Worm (Caenorhabditis elegans) whole organism, L4 larva: ENCODE data around the gene egl-19.

ENCODE experiments used
- D1046.2 ChIP-seq: fragments of 200-800 bp; sonication (Bioruptor generic); IDR thresholded peaks from 2 replicates; pipeline ENCODE4 v1.3.6; 2022; ENCODE audit warnings: missing genetic modification characterization, missing compliant biosample characterization
- aha-1 ChIP-seq: fragments of 150-350 bp; peaks from one replicate; lab custom pipeline; 2014; ENCODE audit warnings: missing biosample characterization, missing genetic modification characterization
- ama-1 ChIP-seq: fragments of 150-350 bp; optimal IDR thresholded peaks from 2 replicates; lab custom pipeline; 2014; ENCODE audit warnings: inconsistent platforms, mixed read lengths
- arid-1 ChIP-seq: fragments of 200-800 bp; sonication (Bioruptor generic); conservative IDR thresholded peaks from 2 replicates; pipeline ENCODE4 v1.3.6; 2022; ENCODE audit warnings: missing genetic modification reagents, missing genetic modification characterization, missing compliant biosample characterization
- ceh-20 ChIP-seq: fragments of 200-800 bp; sonication (Bioruptor generic); IDR thresholded peaks from 2 replicates; pipeline ENCODE4 v1.3.6; 2022; ENCODE audit warnings: missing genetic modification reagents, missing genetic modification characterization, missing compliant biosample characterization
- ctbp-1 ChIP-seq: fragments of 200-800 bp; sonication (Bioruptor generic); IDR thresholded peaks from 2 replicates; pipeline ENCODE4 v1.3.6; 2022; ENCODE audit warnings: missing genetic modification reagents, missing genetic modification characterization, missing compliant biosample characterization
- daf-12 ChIP-seq: fragments of 150-350 bp; optimal IDR thresholded peaks from 2 replicates; lab custom pipeline; 2014; ENCODE audit warnings: missing biosample characterization, missing genetic modification reagents, missing genetic modification characterization
- dmd-6 ChIP-seq: fragments of 200-800 bp; sonication (Bioruptor generic); IDR thresholded peaks from 2 replicates; pipeline ENCODE4 v1.3.6; 2022; ENCODE audit warnings: missing genetic modification reagents, missing genetic modification characterization, missing compliant biosample characterization
- dpl-1 ChIP-seq: fragments of 150-350 bp; optimal IDR thresholded peaks from 2 replicates; lab custom pipeline; 2014; ENCODE audit warnings: missing biosample characterization, missing genetic modification reagents, missing genetic modification characterization
- duxl-1 ChIP-seq: sonication (generic microtip); optimal IDR thresholded peaks from 2 replicates; lab custom pipeline; 2016; ENCODE audit warnings: mild to moderate bottlenecking, missing genetic modification characterization, moderate library complexity, missing compliant biosample characterization; ENCODE audit not compliant: poor library complexity
- dve-1 ChIP-seq: sonication (generic microtip); optimal IDR thresholded peaks from 2 replicates; lab custom pipeline; 2017; ENCODE audit warnings: antibody characterized with exemption, mild to moderate bottlenecking, missing genetic modification characterization, missing compliant biosample characterization; ENCODE audit not compliant: insufficient read depth
- fkh-10 ChIP-seq: fragments of 150-350 bp; optimal IDR thresholded peaks from 2 replicates; lab custom pipeline; 2014; ENCODE audit warnings: missing biosample characterization, missing genetic modification reagents, missing genetic modification characterization
- hif-1 ChIP-seq, 2 experiments: sonication (generic microtip); optimal IDR thresholded peaks; 2 replicates each; lab custom pipeline; 2016 to 2017; ENCODE audit warnings: missing compliant biosample characterization in 2 of 2, missing genetic modification characterization in 2 of 2, missing genetic modification reagents in 2 of 2, missing genotype in 2 of 2, mild to moderate bottlenecking in 1 of 2
- hlh-11 ChIP-seq: fragments of 200-800 bp; sonication (Bioruptor generic); optimal IDR thresholded peaks from 2 replicates; lab custom pipeline; 2018; ENCODE audit warnings: mild to moderate bottlenecking, missing genetic modification characterization, missing compliant biosample characterization
- hlh-30 ChIP-seq: sonication (generic microtip); optimal IDR thresholded peaks from 2 replicates; lab custom pipeline; 2017; ENCODE audit warnings: antibody characterized with exemption, mild to moderate bottlenecking, missing genetic modification characterization, missing compliant biosample characterization; ENCODE audit not compliant: insufficient read depth
- hmg-1.1 ChIP-seq: fragments of 200-800 bp; sonication (Bioruptor generic); IDR thresholded peaks from 2 replicates; pipeline ENCODE4 v1.3.6; 2022; ENCODE audit warnings: missing genetic modification reagents, missing genetic modification characterization, missing compliant biosample characterization
- jun-1 ChIP-seq: fragments of 150-350 bp; optimal IDR thresholded peaks from 2 replicates; lab custom pipeline; 2014; ENCODE audit warnings: missing biosample characterization, missing genetic modification reagents, missing genetic modification characterization
- lim-7 ChIP-seq: fragments of 200-800 bp; sonication (Bioruptor generic); IDR thresholded peaks from 2 replicates; pipeline ENCODE4 v1.3.6; 2022; ENCODE audit warnings: missing genetic modification characterization, missing compliant biosample characterization
- lin-1 ChIP-seq: fragments of 200-800 bp; sonication (Bioruptor generic); IDR thresholded peaks from 2 replicates; pipeline ENCODE4 v1.3.6; 2022; ENCODE audit warnings: missing genetic modification reagents, missing genetic modification characterization, missing compliant biosample characterization
- lin-29 ChIP-seq: fragments of 200-800 bp; sonication (Bioruptor generic); IDR thresholded peaks from 2 replicates; pipeline ENCODE4 v1.3.6; 2022; ENCODE audit warnings: missing genetic modification reagents, missing genetic modification characterization, missing compliant biosample characterization
- lir-3 ChIP-seq: sonication (generic microtip); optimal IDR thresholded peaks from 2 replicates; lab custom pipeline; 2016; ENCODE audit warnings: mild to moderate bottlenecking, missing genetic modification characterization, missing compliant biosample characterization
- lsy-2 ChIP-seq, 2 experiments: fragments of 150-350 bp in 1 of 2; sonication (generic microtip) in 1 of 2; optimal IDR thresholded peaks; 2 replicates each; lab custom pipeline; 2014 to 2017; ENCODE audit warnings: missing biosample characterization in 2 of 2, missing genetic modification characterization in 2 of 2
- madf-5 ChIP-seq, 2 experiments: fragments of 200-800 bp; sonication (Bioruptor generic); IDR thresholded peaks; 2 replicates each; pipeline ENCODE4 v1.3.6; 2022; ENCODE audit warnings: missing compliant biosample characterization in 2 of 2, missing genetic modification characterization in 2 of 2
- madf-9 ChIP-seq: fragments of 200-800 bp; sonication (Bioruptor generic); conservative IDR thresholded peaks from 2 replicates; pipeline ENCODE4 v1.3.6; 2022; ENCODE audit warnings: missing genetic modification reagents, missing genetic modification characterization, missing compliant biosample characterization
- mdl-1 ChIP-seq, 2 experiments: fragments of 150-350 bp in 1 of 2; sonication (generic microtip) in 1 of 2; optimal IDR thresholded peaks; 2 replicates each; lab custom pipeline; 2014 to 2017; ENCODE audit warnings: missing biosample characterization in 2 of 2, missing genetic modification characterization in 2 of 2
- mdt-29 ChIP-seq: fragments of 200-800 bp; sonication (Bioruptor generic); IDR thresholded peaks from 2 replicates; pipeline ENCODE4 v1.3.6; 2022; ENCODE audit warnings: missing genetic modification reagents, missing genetic modification characterization, missing compliant biosample characterization
- mep-1 ChIP-seq: fragments of 150-350 bp; sonication (generic microtip); optimal IDR thresholded peaks from 3 replicates; lab custom pipeline; 2014; ENCODE audit warnings: missing biosample characterization, missing genetic modification characterization
- mes-2 ChIP-seq: sonication (generic microtip); optimal IDR thresholded peaks from 2 replicates; lab custom pipeline; 2016; ENCODE audit warnings: missing genotype, mild to moderate bottlenecking, missing genetic modification characterization, missing compliant biosample characterization; ENCODE audit not compliant: poor library complexity, severe bottlenecking
- nhr-11 ChIP-seq: fragments of 150-350 bp; optimal IDR thresholded peaks from 2 replicates; lab custom pipeline; 2014; ENCODE audit warnings: missing biosample characterization, missing genetic modification characterization
- nhr-237 ChIP-seq: sonication (generic microtip); optimal IDR thresholded peaks from 2 replicates; lab custom pipeline; 2017; ENCODE audit warnings: missing biosample characterization, missing genetic modification characterization
- nhr-6 ChIP-seq: fragments of 150-350 bp; optimal IDR thresholded peaks from 2 replicates; lab custom pipeline; 2014; ENCODE audit warnings: missing biosample characterization, missing genetic modification characterization
- pha-4 ChIP-seq, 2 experiments: fragments of 150-350 bp in 1 of 2; fragments of 200-800 bp in 1 of 2; sonication (Bioruptor generic) in 1 of 2; IDR thresholded peaks in 1 of 2; optimal IDR thresholded peaks in 1 of 2; 2 replicates each; pipeline versions ENCODE4 v1.3.6 to Lab custom; 2014 to 2022; ENCODE audit warnings: missing genetic modification characterization in 2 of 2, missing genetic modification reagents in 2 of 2, missing biosample characterization in 1 of 2, missing compliant biosample characterization in 1 of 2
- php-3 ChIP-seq: fragments of 200-800 bp; sonication (Bioruptor generic); IDR thresholded peaks from 2 replicates; pipeline ENCODE4 v1.3.6; 2022; ENCODE audit warnings: missing genetic modification reagents, missing genetic modification characterization, missing compliant biosample characterization
- pqm-1 ChIP-seq: sonication (generic microtip); optimal IDR thresholded peaks from 2 replicates; lab custom pipeline; 2017; ENCODE audit warnings: missing biosample characterization, missing genetic modification characterization
- rbr-2 ChIP-seq: sonication (generic microtip); optimal IDR thresholded peaks from 2 replicates; lab custom pipeline; 2016; ENCODE audit warnings: missing genotype, missing genetic modification characterization, missing compliant biosample characterization
- spr-3 ChIP-seq: fragments of 200-800 bp; sonication (Bioruptor generic); optimal IDR thresholded peaks from 2 replicates; lab custom pipeline; 2018; ENCODE audit warnings: mild to moderate bottlenecking, missing genetic modification characterization, missing compliant biosample characterization
- tra-1 ChIP-seq: fragments of 200-800 bp; sonication (Bioruptor generic); IDR thresholded peaks from 2 replicates; pipeline ENCODE4 v1.3.6; 2022; ENCODE audit warnings: missing genetic modification reagents, missing genetic modification characterization, missing compliant biosample characterization
- unc-39 ChIP-seq: sonication (generic microtip); optimal IDR thresholded peaks from 2 replicates; lab custom pipeline; 2017; ENCODE audit warnings: missing biosample characterization, missing genetic modification characterization
- unc-62 ChIP-seq, 3 experiments: fragments of 150-350 bp in 1 of 3; sonication (generic microtip); optimal IDR thresholded peaks in 2 of 3; peaks in 1 of 3; 1 replicate in 1 of 3; 2 replicates in 2 of 3; lab custom pipeline; 2014 to 2017; ENCODE audit warnings: missing biosample characterization in 3 of 3, missing genetic modification characterization in 3 of 3, missing genetic modification reagents in 3 of 3, missing genotype in 1 of 3
- ztf-11 ChIP-seq: fragments of 150-350 bp; optimal IDR thresholded peaks from 2 replicates; lab custom pipeline; 2014; ENCODE audit warnings: missing biosample characterization, missing genetic modification characterization

egl-19 gene

DNA sequence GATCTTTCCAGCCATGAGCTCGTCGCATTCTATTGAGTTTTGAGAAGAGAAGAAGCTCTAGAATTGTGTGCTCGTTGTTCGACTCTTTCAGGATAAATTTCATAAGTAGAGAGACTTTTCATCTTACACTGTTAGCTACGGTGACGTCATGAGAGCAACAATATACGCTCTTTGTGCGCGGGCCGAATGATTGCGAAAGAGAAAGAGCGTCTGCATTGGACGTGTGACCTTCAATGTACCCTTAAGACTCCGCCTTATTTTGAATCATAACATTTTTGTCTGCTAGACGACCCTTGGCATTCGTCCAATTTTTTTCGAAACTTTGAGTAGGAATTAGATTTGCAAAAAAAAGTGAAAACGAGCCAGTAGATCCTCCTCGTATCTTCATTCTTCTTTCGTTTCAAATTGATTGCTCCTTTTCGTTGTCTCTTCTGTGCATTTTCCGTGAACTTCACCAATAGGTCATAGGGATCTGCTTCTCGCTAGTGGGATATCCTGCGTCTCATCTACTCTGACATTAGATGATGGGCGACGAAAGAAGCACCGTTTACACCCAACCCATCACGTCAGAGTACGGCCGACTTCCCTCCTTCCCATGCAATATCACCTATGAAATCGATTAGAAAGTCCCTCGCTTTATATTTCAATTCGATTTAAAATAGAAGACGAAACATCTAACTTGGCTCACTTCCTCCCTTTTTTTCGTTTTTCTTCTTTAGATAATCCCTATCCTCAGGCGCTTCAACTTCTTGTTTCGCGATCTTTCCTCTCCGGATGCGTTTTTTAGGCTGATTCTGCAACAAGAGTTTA lies 13.6 kb upstream of the egl-19 start:
- TF ChIP-seq pqm-1 (no peak), nhr-11 (tag; lab: Kevin White, UChicago) (peak; percentile 31), nhr-237 (tag; lab: Kevin White, UChicago) (no peak), dpl-1 (GFP tag; lab: Kevin White, UChicago) (peak; percentile 5), fkh-10 (GFP tag; lab: Kevin White, UChicago) (peak; percentile 7), hmg-1.1 (GFP tag; lab: Robert Waterston, UW) (0 out of 2 replicates have a peak, but pooled peaks have one; percentile 28), tra-1 (no peak), mdt-29 (GFP tag; lab: Robert Waterston, UW) (no peak), mep-1 (tag; lab: Kevin White, UChicago) (peak; percentile 65), nhr-6 (tag; lab: Kevin White, UChicago) (peak; percentile 34), hif-1 (tag; optimal IDR thresholded peaks at IDR 0.05; lab: Kevin White, UChicago) (peak in 1 of 2 experiments; percentile 58), madf-5 (GFP tag; IDR thresholded peaks at IDR 0.05; lab: Robert Waterston, UW) (no peak), duxl-1 (tag; lab: Kevin White, UChicago) (no peak), dve-1 (tag; lab: Kevin White, UChicago) (peak; percentile 12), mes-2 (peak; percentile 31), lin-1 (GFP tag; lab: Robert Waterston, UW) (no peak), hlh-30 (peak; percentile 73), mdl-1 (tag; optimal IDR thresholded peaks at IDR 0.05; lab: Kevin White, UChicago) (no peak), php-3 (no peak), ama-1 (no peak), lir-3 (no peak), ceh-20 (GFP tag; lab: Robert Waterston, UW) (peak; percentile 45; the same call in 1 of the 2 replicates), madf-9 (GFP tag; lab: Robert Waterston, UW) (peak; percentile 47; the same call in 1 of the 2 replicates), dmd-6 (GFP tag; lab: Robert Waterston, UW) (peak; percentile 31), hlh-11 (tag; lab: Kevin White, UChicago) (peak; percentile 67), daf-12 (tag; lab: Kevin White, UChicago) (no peak), unc-62 (GFP tag; optimal IDR thresholded peaks at IDR 0.05 in 1 of 2; lab: Kevin White, UChicago) (peak in 1 of 2 experiments; percentile 97), unc-62 (tag; optimal IDR thresholded peaks at IDR 0.05; lab: Kevin White, UChicago) (no peak), pha-4 (GFP tag; IDR thresholded peaks at IDR 0.05; lab: Robert Waterston, UW) (no peak), pha-4 (tag; optimal IDR thresholded peaks at IDR 0.05; lab: Kevin White, UChicago) (peak; percentile 82), rbr-2 (tag; lab: Kevin White, UChicago) (peak; percentile 62), D1046.2 (GFP tag; lab: Robert Waterston, UW) (no peak), unc-39 (tag; lab: Kevin White, UChicago) (no peak), aha-1 (tag; lab: Kevin White, UChicago) (peak; percentile 45), jun-1 (tag; lab: Kevin White, UChicago) (no peak), spr-3 (GFP tag; lab: Kevin White, UChicago) (no peak), ctbp-1 (GFP tag; lab: Robert Waterston, UW) (peak; percentile 44; the same call in 1 of the 2 replicates), lsy-2 (tag; optimal IDR thresholded peaks at IDR 0.05; lab: Kevin White, UChicago) (peak in 1 of 2 experiments; percentile 72), arid-1 (GFP tag; lab: Robert Waterston, UW) (no peak), lim-7 (GFP tag; lab: Robert Waterston, UW) (peak; percentile 56; the same call in 1 of the 2 replicates), ztf-11 (tag; lab: Kevin White, UChicago) (no peak), lin-29 (GFP tag; lab: Robert Waterston, UW) (no peak)
